Fruit fly (Drosophila melanogaster): ENCODE data around the gene CHMP2B.

Gene CHMP2B

dm6 chr3L:5152354-5152806, 13.0 kb downstream of the CHMP2B start, which contains the start of the genes Gen and Srp54k (continued):
- no peak for TF ChIP-seq Hr51 (GFP tag; optimal IDR thresholded peaks at IDR 0.05)
- TF ChIP-seq Hmx (GFP tag; optimal IDR thresholded peaks at IDR 0.05): no peak
- TF ChIP-seq Bdp1 (GFP tag; optimal IDR thresholded peaks at IDR 0.05): no peak
- no peak for TF ChIP-seq CG18476 (GFP tag; optimal IDR thresholded peaks at IDR 0.05)
- peak; percentile 4 for TF ChIP-seq ERR (GFP tag; optimal IDR thresholded peaks at IDR 0.05)
- peak; percentile 38; the same call in 1 of the 3 replicates for TF ChIP-seq HLH4C (GFP tag; IDR thresholded peaks at IDR 0.05; ENCODE audit: partially characterized antibody)
- TF ChIP-seq sima (GFP tag; optimal IDR thresholded peaks at IDR 0.05): no peak
- no peak for TF ChIP-seq CG32767 (GFP tag; IDR thresholded peaks at IDR 0.05)
- peak; percentile 23 for TF ChIP-seq trem (tag; optimal IDR thresholded peaks at IDR 0.05)
- peak; percentile 17 for TF ChIP-seq CG17912 (GFP tag; optimal IDR thresholded peaks at IDR 0.05)
- TF ChIP-seq pzg (GFP tag; optimal IDR thresholded peaks at IDR 0.05): peak; percentile 77
- TF ChIP-seq CG5245 (GFP tag; optimal IDR thresholded peaks at IDR 0.05): no peak
- TF ChIP-seq CG17612 (GFP tag; IDR thresholded peaks at IDR 0.05): no peak
- peak; percentile 35 for TF ChIP-seq CG2116 (GFP tag; optimal IDR thresholded peaks at IDR 0.05)
- peak; percentile 69 for TF ChIP-seq Rfx (GFP tag; IDR thresholded peaks at IDR 0.05)
- TF ChIP-seq chinmo (GFP tag; IDR thresholded peaks at IDR 0.05; ENCODE audit: partially characterized antibody): no peak
- TF ChIP-seq CG13123 (GFP tag; optimal IDR thresholded peaks at IDR 0.05): no peak
- TF ChIP-seq Ptx1 (GFP tag; IDR thresholded peaks at IDR 0.05): peak; percentile 55
- TF ChIP-seq Xbp1 (GFP tag; optimal IDR thresholded peaks at IDR 0.05): peak; percentile 50
- TF ChIP-seq sr (GFP tag; IDR thresholded peaks at IDR 0.05): no peak
- TF ChIP-seq chn (GFP tag; optimal IDR thresholded peaks at IDR 0.05): no peak
- peak; percentile 70 for TF ChIP-seq CG12391 (tag; optimal IDR thresholded peaks at IDR 0.05)
- TF ChIP-seq CG17361 (GFP tag; IDR thresholded peaks at IDR 0.05): no peak
- no peak for TF ChIP-seq crc (GFP tag; optimal IDR thresholded peaks at IDR 0.05)
- no peak for TF ChIP-seq CG2678 (tag; optimal IDR thresholded peaks at IDR 0.05)
- TF ChIP-seq Rx (GFP tag; IDR thresholded peaks at IDR 0.05): peak; percentile 24; the same call in 1 of the 2 replicates
- TF ChIP-seq sna (GFP tag; IDR thresholded peaks at IDR 0.05; ENCODE audit: partially characterized antibody): no peak
- no peak for TF ChIP-seq jigr1 (GFP tag; IDR thresholded peaks at IDR 0.05)
- TF ChIP-seq CG11560 (tag; IDR thresholded peaks at IDR 0.05): no peak
- TF ChIP-seq CG13424 (tag; optimal IDR thresholded peaks at IDR 0.05): peak; percentile 24
- TF ChIP-seq odd (GFP tag; optimal IDR thresholded peaks at IDR 0.05): no peak
- TF ChIP-seq esg (GFP tag; conservative IDR thresholded peaks at IDR 0.05): no peak
- TF ChIP-seq CG11695 (GFP tag; IDR thresholded peaks at IDR 0.05): no peak
- peak; percentile 97 for TF ChIP-seq CG17385 (GFP tag; optimal IDR thresholded peaks at IDR 0.05)
- no peak for TF ChIP-seq vnd (GFP tag; IDR thresholded peaks at IDR 0.05; ENCODE audit: partially characterized antibody)
- no peak for TF ChIP-seq CG3726 (GFP tag; IDR thresholded peaks at IDR 0.05)
- no peak for TF ChIP-seq bab2 (GFP tag; optimal IDR thresholded peaks at IDR 0.05)
- no peak for TF ChIP-seq CG1647 (GFP tag; optimal IDR thresholded peaks at IDR 0.05)
- TF ChIP-seq eyg (GFP tag; optimal IDR thresholded peaks at IDR 0.05): no peak
- TF ChIP-seq ci (GFP tag; IDR thresholded peaks at IDR 0.05): peak; percentile 60; the same call in 2 of the 3 replicates
- no peak for TF ChIP-seq CG13296 (GFP tag; optimal IDR thresholded peaks at IDR 0.05)
- no peak for TF ChIP-seq pan (optimal IDR thresholded peaks at IDR 0.05)
- TF ChIP-seq pan (GFP tag; optimal IDR thresholded peaks at IDR 0.05 in 1 of 2, IDR thresholded peaks at IDR 0.05 in 1 of 2): peak in 1 of 2 experiments; percentile 22
- no peak for TF ChIP-seq PHDP (tag; optimal IDR thresholded peaks at IDR 0.05)
- no peak for TF ChIP-seq sug (tag; optimal IDR thresholded peaks at IDR 0.05)
- peak; percentile 49 for TF ChIP-seq CG13775 (GFP tag; optimal IDR thresholded peaks at IDR 0.05)
- no peak for TF ChIP-seq CG17568 (GFP tag; optimal IDR thresholded peaks at IDR 0.05)
- no peak for TF ChIP-seq ham (GFP tag; IDR thresholded peaks at IDR 0.05)
- TF ChIP-seq zfh2 (GFP tag; optimal IDR thresholded peaks at IDR 0.05): peak; percentile 40
- TF ChIP-seq CG30431 (GFP tag; optimal IDR thresholded peaks at IDR 0.05): no peak
- TF ChIP-seq phol (tag; optimal IDR thresholded peaks at IDR 0.05): peak; percentile 41

All from whole organism, embryonic.